Fruit fly (Drosophila melanogaster): Measurements from ENCODE around the gene Eig71Ef.
A peak's percentile ranks its signal among the peaks of the same experiment; 100 is the strongest.

The Eig71Ef gene

DNA sequence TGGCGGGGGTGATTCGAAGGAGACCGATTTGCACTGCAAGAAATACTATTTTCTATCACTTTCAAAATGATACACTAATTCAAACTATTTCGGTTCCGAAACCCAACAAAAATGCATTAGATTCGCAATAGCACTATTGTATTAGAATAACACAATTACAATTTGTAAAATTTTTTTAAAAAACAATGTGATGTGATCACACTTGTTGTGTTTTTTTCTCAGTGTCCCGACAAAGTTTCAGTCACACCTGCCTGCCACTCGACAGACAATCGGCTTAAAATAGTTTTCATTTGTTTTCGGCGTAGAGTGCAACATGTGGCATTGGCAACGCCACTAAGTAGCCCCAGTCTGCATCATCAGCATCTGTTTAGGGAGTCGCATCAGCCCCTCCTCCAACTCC, 17.9 kb upstream of the Eig71Ef start (continued):
- TF ChIP-seq Dfd (GFP tag; optimal IDR thresholded peaks at IDR 0.05), result no peak
- TF ChIP-seq bowl (GFP tag; IDR thresholded peaks at IDR 0.05), result no peak
- TF ChIP-seq ac (GFP tag; optimal IDR thresholded peaks at IDR 0.05), result peak; percentile 80
- no peak for TF ChIP-seq Fer2 (tag; optimal IDR thresholded peaks at IDR 0.05)
- TF ChIP-seq sc (optimal IDR thresholded peaks at IDR 0.05), result no peak
- TF ChIP-seq sc (GFP tag; optimal IDR thresholded peaks at IDR 0.05), result peak; percentile 83
- no peak for TF ChIP-seq fu2 (GFP tag; optimal IDR thresholded peaks at IDR 0.05)
- TF ChIP-seq CG3163 (GFP tag; optimal IDR thresholded peaks at IDR 0.05), result no peak
- TF ChIP-seq Opbp (GFP tag; IDR thresholded peaks at IDR 0.05; ENCODE audit: partially characterized antibody), result no peak
- peak; percentile 38 for TF ChIP-seq CG11696 (GFP tag; IDR thresholded peaks at IDR 0.05)
- TF ChIP-seq cg (GFP tag; optimal IDR thresholded peaks at IDR 0.05), result no peak
- TF ChIP-seq sima (GFP tag; optimal IDR thresholded peaks at IDR 0.05), result no peak
- no peak for TF ChIP-seq CG11456 (GFP tag; IDR thresholded peaks at IDR 0.05)
- peak; percentile 71 for TF ChIP-seq CG7839 (tag; optimal IDR thresholded peaks at IDR 0.05)
- TF ChIP-seq kni (GFP tag; optimal IDR thresholded peaks at IDR 0.05), result no peak
- TF ChIP-seq ind (GFP tag; optimal IDR thresholded peaks at IDR 0.05), result peak; percentile 49
- no peak for TF ChIP-seq Rfx (GFP tag; IDR thresholded peaks at IDR 0.05)
- TF ChIP-seq CHES-1-like (GFP tag; optimal IDR thresholded peaks at IDR 0.05), result peak; percentile 30
- peak; percentile 7 for TF ChIP-seq lab (GFP tag; optimal IDR thresholded peaks at IDR 0.05)
- TF ChIP-seq Meics (GFP tag; optimal IDR thresholded peaks at IDR 0.05), result no peak
- no peak for TF ChIP-seq gce (GFP tag; IDR thresholded peaks at IDR 0.05)
- TF ChIP-seq PHDP (tag; optimal IDR thresholded peaks at IDR 0.05), result peak; percentile 55
- TF ChIP-seq dmrt99B (tag; optimal IDR thresholded peaks at IDR 0.05), result peak; percentile 56
- peak; percentile 84 for TF ChIP-seq vvl (GFP tag; IDR thresholded peaks at IDR 0.05)
- peak in 1 of 2 experiments; percentile 91 for TF ChIP-seq bsh (GFP tag; optimal IDR thresholded peaks at IDR 0.05)
- TF ChIP-seq nerfin-1 (tag; optimal IDR thresholded peaks at IDR 0.05), result peak; percentile 66
- TF ChIP-seq gro (GFP tag; optimal IDR thresholded peaks at IDR 0.05), result no peak
- TF ChIP-seq Kr (GFP tag; optimal IDR thresholded peaks at IDR 0.05), result peak; percentile 11
- TF ChIP-seq CG12659 (GFP tag; optimal IDR thresholded peaks at IDR 0.05), result peak; percentile 25
- peak; percentile 61 for TF ChIP-seq CG13424 (tag; optimal IDR thresholded peaks at IDR 0.05)
- TF ChIP-seq CG3407 (GFP tag; optimal IDR thresholded peaks at IDR 0.05), result peak; percentile 60
- TF ChIP-seq nom (GFP tag; optimal IDR thresholded peaks at IDR 0.05), result no peak
- peak; percentile 86 for TF ChIP-seq CG4424 (GFP tag; optimal IDR thresholded peaks at IDR 0.05)
- no peak for TF ChIP-seq CG6272 (GFP tag; IDR thresholded peaks at IDR 0.05)
- TF ChIP-seq bab2 (GFP tag; optimal IDR thresholded peaks at IDR 0.05), result peak; percentile 68
- TF ChIP-seq CkIIα-i1 (GFP tag; IDR thresholded peaks at IDR 0.05), result no peak
- TF ChIP-seq Scr (GFP tag; IDR thresholded peaks at IDR 0.05; ENCODE audit: partially characterized antibody), result no peak
- peak; percentile 26 for TF ChIP-seq repo (GFP tag; optimal IDR thresholded peaks at IDR 0.05)
- peak; percentile 38 for TF ChIP-seq CG17568 (GFP tag; optimal IDR thresholded peaks at IDR 0.05)
- TF ChIP-seq odd (GFP tag; optimal IDR thresholded peaks at IDR 0.05), result no peak
- TF ChIP-seq CG17802 (tag; optimal IDR thresholded peaks at IDR 0.05), result peak; percentile 52
- TF ChIP-seq trh (GFP tag; optimal IDR thresholded peaks at IDR 0.05), result no peak
- peak; percentile 58 for TF ChIP-seq CG16863 (GFP tag; optimal IDR thresholded peaks at IDR 0.05)
- TF ChIP-seq wdn (GFP tag; IDR thresholded peaks at IDR 0.05), result no peak
- no peak for TF ChIP-seq C15 (GFP tag; IDR thresholded peaks at IDR 0.05)
- no peak for TF ChIP-seq Aef1 (GFP tag; IDR thresholded peaks at IDR 0.05)
- TF ChIP-seq CG42726 (GFP tag; IDR thresholded peaks at IDR 0.05; ENCODE audit: partially characterized antibody), result no peak
- peak; percentile 48 for TF ChIP-seq tio (GFP tag; optimal IDR thresholded peaks at IDR 0.05)
- TF ChIP-seq Dp (GFP tag; optimal IDR thresholded peaks at IDR 0.05), result no peak
- 0 out of 2 replicates have a peak, but pooled peaks have one; percentile 13 for TF ChIP-seq CG9215 (GFP tag; IDR thresholded peaks at IDR 0.05)
- TF ChIP-seq Chrac-16 (GFP tag; optimal IDR thresholded peaks at IDR 0.05), result peak; percentile 74

Data from whole organism, embryonic.